Worm (Caenorhabditis elegans) whole organism, mixed stage, embryonic: ENCODE data around the gene rgef-1.

Source experiments
- M03D4.4 ChIP-seq: sonication (generic microtip); optimal IDR thresholded peaks from 2 replicates; lab custom pipeline; 2017; ENCODE audit warnings: mild to moderate bottlenecking, missing genetic modification characterization, missing compliant biosample characterization
- bed-3 ChIP-seq: fragments of 200-800 bp; sonication (Bioruptor generic); optimal IDR thresholded peaks from 3 replicates; lab custom pipeline; 2018; ENCODE audit warnings: mild to moderate bottlenecking, missing genetic modification characterization, moderate library complexity, missing compliant biosample characterization
- blmp-1 ChIP-seq: fragments of 150-350 bp; optimal IDR thresholded peaks from 2 replicates; lab custom pipeline; 2014; ENCODE audit warnings: missing biosample characterization, missing genetic modification characterization
- ceh-39 ChIP-seq: fragments of 150-350 bp; optimal IDR thresholded peaks from 2 replicates; lab custom pipeline; 2014; ENCODE audit warnings: missing biosample characterization, missing genetic modification characterization
- ceh-43 ChIP-seq: fragments of 200-800 bp; sonication (Bioruptor generic); optimal IDR thresholded peaks from 2 replicates; lab custom pipeline; 2018; ENCODE audit warnings: mild to moderate bottlenecking, missing genetic modification characterization, moderate library complexity, missing compliant biosample characterization
- ceh-83 ChIP-seq: fragments of 200-800 bp; sonication (Bioruptor generic); optimal IDR thresholded peaks from 2 replicates; lab custom pipeline; 2018; ENCODE audit warnings: mild to moderate bottlenecking, missing genetic modification characterization, missing compliant biosample characterization
- ces-1 ChIP-seq: fragments of 150-350 bp; optimal IDR thresholded peaks from 2 replicates; lab custom pipeline; 2014; ENCODE audit warnings: missing biosample characterization, missing genetic modification reagents, missing genetic modification characterization
- cnd-1 ChIP-seq: fragments of 200-800 bp; sonication (Bioruptor generic); optimal IDR thresholded peaks from 2 replicates; lab custom pipeline; 2018; ENCODE audit warnings: mild to moderate bottlenecking, missing genetic modification characterization, missing compliant biosample characterization
- drap-1 ChIP-seq: fragments of 200-800 bp; sonication (Bioruptor generic); optimal IDR thresholded peaks from 3 replicates; lab custom pipeline; 2018; ENCODE audit warnings: mild to moderate bottlenecking, missing genetic modification characterization, missing compliant biosample characterization
- elt-3 ChIP-seq: fragments of 150-350 bp; optimal IDR thresholded peaks from 2 replicates; lab custom pipeline; 2014; ENCODE audit warnings: missing biosample characterization, missing genetic modification characterization
- flh-1 ChIP-seq: fragments of 200-800 bp; sonication (Bioruptor generic); optimal IDR thresholded peaks from 2 replicates; lab custom pipeline; 2018; ENCODE audit warnings: mild to moderate bottlenecking, missing genetic modification characterization, moderate library complexity, missing compliant biosample characterization
- ham-2 ChIP-seq: fragments of 200-800 bp; sonication (Bioruptor generic); optimal IDR thresholded peaks from 2 replicates; lab custom pipeline; 2018; ENCODE audit warnings: mild to moderate bottlenecking, missing genetic modification characterization, missing compliant biosample characterization
- hlh-1 ChIP-seq: fragments of 150-350 bp; optimal IDR thresholded peaks from 2 replicates; lab custom pipeline; 2014; ENCODE audit warnings: missing biosample characterization, missing genetic modification reagents, missing genetic modification characterization
- lin-13 ChIP-seq: fragments of 150-350 bp; optimal IDR thresholded peaks from 2 replicates; lab custom pipeline; 2014; ENCODE audit warnings: missing biosample characterization, missing genetic modification characterization
- lin-32 ChIP-seq: fragments of 200-800 bp; sonication (Bioruptor generic); optimal IDR thresholded peaks from 2 replicates; lab custom pipeline; 2018; ENCODE audit warnings: mild to moderate bottlenecking, missing genetic modification characterization, missing compliant biosample characterization
- lsy-2 ChIP-seq: fragments of 150-350 bp; optimal IDR thresholded peaks from 2 replicates; lab custom pipeline; 2014; ENCODE audit warnings: missing biosample characterization, missing genetic modification characterization
- mab-5 ChIP-seq: fragments of 150-350 bp; optimal IDR thresholded peaks from 2 replicates; lab custom pipeline; 2014; ENCODE audit warnings: missing biosample characterization, missing genetic modification characterization
- mep-1 ChIP-seq: fragments of 150-350 bp; optimal IDR thresholded peaks from 2 replicates; lab custom pipeline; 2017; ENCODE audit warnings: missing biosample characterization, missing genetic modification reagents, missing genetic modification characterization, inconsistent platforms
- mls-2 ChIP-seq: sonication (generic microtip); optimal IDR thresholded peaks from 2 replicates; lab custom pipeline; 2016; ENCODE audit warnings: mild to moderate bottlenecking, missing genetic modification characterization, moderate library complexity, missing compliant biosample characterization
- nhr-12 ChIP-seq: fragments of 150-350 bp; optimal IDR thresholded peaks from 2 replicates; lab custom pipeline; 2014; ENCODE audit warnings: missing biosample characterization, missing genetic modification characterization
- nhr-2 ChIP-seq: fragments of 150-350 bp; optimal IDR thresholded peaks from 2 replicates; lab custom pipeline; 2014; ENCODE audit warnings: missing biosample characterization, missing genetic modification characterization
- nhr-237 ChIP-seq: fragments of 150-350 bp; optimal IDR thresholded peaks from 2 replicates; lab custom pipeline; 2014; ENCODE audit warnings: missing biosample characterization, missing genetic modification characterization
- nhr-28 ChIP-seq: fragments of 150-350 bp; optimal IDR thresholded peaks from 2 replicates; lab custom pipeline; 2014; ENCODE audit warnings: missing biosample characterization, missing genetic modification characterization
- nhr-76 ChIP-seq: sonication (generic microtip); optimal IDR thresholded peaks from 2 replicates; lab custom pipeline; 2017; ENCODE audit warnings: missing biosample characterization, missing genetic modification characterization
- pha-4 ChIP-seq: fragments of 150-350 bp; optimal IDR thresholded peaks from 2 replicates; lab custom pipeline; 2018; ENCODE audit warnings: missing biosample characterization, missing genetic modification reagents, missing genetic modification characterization
- sem-2 ChIP-seq: fragments of 200-800 bp; sonication (Bioruptor generic); optimal IDR thresholded peaks from 2 replicates; lab custom pipeline; 2018; ENCODE audit warnings: mild to moderate bottlenecking, missing genetic modification characterization, missing compliant biosample characterization
- snpc-4 ChIP-seq: fragments of 150-350 bp; optimal IDR thresholded peaks from 2 replicates; lab custom pipeline; 2014; ENCODE audit warnings: missing biosample characterization, missing genetic modification characterization
- sptf-1 ChIP-seq: sonication (generic microtip); optimal IDR thresholded peaks from 2 replicates; lab custom pipeline; 2017; ENCODE audit warnings: mild to moderate bottlenecking, missing genetic modification characterization, moderate library complexity, missing compliant biosample characterization
- tbx-8 ChIP-seq: fragments of 200-800 bp; sonication (Bioruptor generic); optimal IDR thresholded peaks from 2 replicates; lab custom pipeline; 2018; ENCODE audit warnings: mild to moderate bottlenecking, missing genetic modification characterization, moderate library complexity, missing compliant biosample characterization
- unc-39 ChIP-seq: fragments of 150-350 bp; optimal IDR thresholded peaks from 2 replicates; lab custom pipeline; 2014; ENCODE audit warnings: missing biosample characterization, missing genetic modification characterization
- zip-8 ChIP-seq: fragments of 150-350 bp; optimal IDR thresholded peaks from 2 replicates; lab custom pipeline; 2014; ENCODE audit warnings: missing biosample characterization, missing genetic modification characterization

The rgef-1 gene

ce11 chrV:9526470-9526869 lies 35.0 kb downstream of the rgef-1 start, which contains the start of gene C50F4.1:
TSS of gene C50F4.1 (plus strand) at chrV:9526793.
- TF ChIP-seq nhr-2 (tag; lab: Kevin White, UChicago) = no peak

DNA sequence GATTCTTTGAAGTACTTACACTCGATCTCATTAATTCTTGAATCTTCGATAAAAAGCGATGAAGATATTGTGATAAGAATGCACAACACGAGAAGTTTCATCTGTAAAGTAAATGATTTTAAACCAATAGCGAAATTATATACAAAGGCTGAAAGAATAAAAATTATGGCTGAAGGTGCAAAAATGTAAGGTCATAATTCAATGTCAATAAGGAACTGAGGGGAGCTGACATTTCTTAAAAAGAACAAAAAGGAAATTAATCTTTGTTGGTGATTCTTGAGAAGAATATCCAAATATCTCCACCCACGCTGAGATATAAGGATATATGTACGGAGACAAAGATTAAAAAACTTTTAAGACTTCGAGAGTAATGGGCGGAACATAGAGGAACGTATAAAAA lies 37.4 kb downstream of the rgef-1 start, which contains the start of gene C50F4.9:
C50F4.9 (minus strand) TSS at position 101 of the 400 bp plus-strand sequence.
- TF ChIP-seq nhr-12 (tag; lab: Kevin White, UChicago) (no peak), pha-4 (no peak), mep-1 (tag; lab: Kevin White, UChicago) (no peak), M03D4.4 (tag; lab: Kevin White, UChicago) (no peak), lin-32 (GFP tag; lab: Kevin White, UChicago) (no peak), nhr-28 (tag; lab: Kevin White, UChicago) (no peak), snpc-4 (tag; lab: Kevin White, UChicago) (no peak), blmp-1 (no peak), ham-2 (GFP tag; lab: Kevin White, UChicago) (no peak), ces-1 (GFP tag; lab: Kevin White, UChicago) (no peak), lin-13 (tag; lab: Kevin White, UChicago) (no peak), cnd-1 (tag; lab: Kevin White, UChicago) (no peak), nhr-2 (tag; lab: Kevin White, UChicago) (no peak), bed-3 (GFP tag; lab: Kevin White, UChicago) (no peak), sem-2 (GFP tag; lab: Kevin White, UChicago) (no peak), mls-2 (tag; lab: Kevin White, UChicago) (no peak), elt-3 (tag; lab: Kevin White, UChicago) (no peak), sptf-1 (tag; lab: Kevin White, UChicago) (no peak), drap-1 (GFP tag; lab: Kevin White, UChicago) (no peak)

DNA sequence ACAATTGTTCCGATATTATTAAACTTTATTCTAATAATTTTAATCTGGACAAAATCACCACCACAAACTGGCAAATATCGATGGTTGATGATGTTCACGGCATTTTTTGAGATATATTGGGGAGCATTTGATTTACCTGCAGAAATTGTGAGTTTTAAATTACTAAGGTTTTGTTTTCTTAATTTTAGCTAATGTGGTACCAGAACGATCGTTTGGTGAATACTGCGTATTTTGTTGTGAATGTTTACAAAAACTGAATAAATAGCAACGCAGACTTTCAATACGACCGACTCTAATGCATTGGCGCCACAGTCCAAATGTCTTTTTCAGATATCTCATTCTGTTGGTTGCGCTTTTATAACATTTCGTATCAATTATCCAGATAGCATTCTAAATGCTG lies 39.8 kb downstream of the rgef-1 start:
- TF ChIP-seq ceh-39 (tag; lab: Kevin White, UChicago) (no peak), bed-3 (GFP tag; lab: Kevin White, UChicago) (no peak), sptf-1 (tag; lab: Kevin White, UChicago) (no peak), nhr-76 (tag; lab: Kevin White, UChicago) (no peak), nhr-12 (tag; lab: Kevin White, UChicago) (no peak), tbx-8 (no peak), ham-2 (GFP tag; lab: Kevin White, UChicago) (no peak)

DNA sequence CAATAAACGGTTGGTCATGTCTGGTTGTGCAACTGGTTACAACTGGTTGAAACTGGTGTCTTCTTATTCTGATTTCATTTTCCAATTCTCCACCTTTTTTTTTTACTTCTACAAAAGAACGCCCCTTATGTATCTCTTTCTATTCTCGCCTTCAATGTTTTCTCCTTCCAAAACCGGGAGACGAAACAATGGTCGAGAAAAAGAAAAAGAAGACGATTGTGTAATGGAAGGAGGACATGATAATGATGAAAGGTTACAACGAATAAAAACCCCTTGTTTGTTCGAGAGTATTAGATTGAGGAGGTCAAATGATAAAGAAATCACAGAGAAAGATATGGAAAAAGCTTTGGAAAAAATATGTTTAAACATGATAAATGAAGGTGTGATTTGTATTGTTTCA lies 42.6 kb downstream of the rgef-1 start, which contains the start of gene C50F4.8:
C50F4.8 (minus strand) TSS at position 28 of the 400 bp plus-strand sequence.
- TF ChIP-seq ceh-43 (GFP tag; lab: Kevin White, UChicago) (no peak), blmp-1 (no peak), mab-5 (tag; lab: Kevin White, UChicago) (no peak), ceh-83 (no peak), elt-3 (tag; lab: Kevin White, UChicago) (no peak), tbx-8 (no peak), lin-32 (GFP tag; lab: Kevin White, UChicago) (no peak), unc-39 (no peak), zip-8 (no peak), nhr-2 (tag; lab: Kevin White, UChicago) (no peak), bed-3 (GFP tag; lab: Kevin White, UChicago) (no peak)

ce11 chrV:9516280-9516679 lies 45.2 kb downstream of the rgef-1 start:
- no peak for TF ChIP-seq snpc-4 (tag; lab: Kevin White, UChicago)
- no peak for TF ChIP-seq nhr-237 (tag; lab: Kevin White, UChicago)
- no peak for TF ChIP-seq sem-2 (GFP tag; lab: Kevin White, UChicago)
- TF ChIP-seq drap-1 (GFP tag; lab: Kevin White, UChicago) = no peak
- no peak for TF ChIP-seq bed-3 (GFP tag; lab: Kevin White, UChicago)
- TF ChIP-seq blmp-1 = no peak
- no peak for TF ChIP-seq cnd-1 (tag; lab: Kevin White, UChicago)
- TF ChIP-seq mab-5 (tag; lab: Kevin White, UChicago) = no peak
- TF ChIP-seq lsy-2 (tag; lab: Kevin White, UChicago) = no peak
- no peak for TF ChIP-seq hlh-1 (tag; lab: Kevin White, UChicago)
- TF ChIP-seq mls-2 (tag; lab: Kevin White, UChicago) = no peak
- no peak for TF ChIP-seq nhr-76 (tag; lab: Kevin White, UChicago)
- TF ChIP-seq flh-1 = no peak
- TF ChIP-seq ces-1 (GFP tag; lab: Kevin White, UChicago) = no peak
